Fruit fly (Drosophila melanogaster) whole organism, embryonic: Measurements from ENCODE around the gene Atg12.

Experiments used
- CG10267 ChIP-seq: fragments of 200-800 bp; sonication (Bioruptor generic); optimal IDR thresholded peaks from 2 replicates; lab custom pipeline; 2018; ENCODE audit warnings: missing biosample characterization, mild to moderate bottlenecking, missing genetic modification characterization, moderate library complexity
- CG10366 ChIP-seq: fragments of 200-800 bp; sonication (Bioruptor generic); IDR thresholded peaks from 2 replicates; pipeline ENCODE4 v1.3.6; 2022; ENCODE audit warnings: missing biosample characterization, missing genetic modification characterization
- CG11093 ChIP-seq: fragments of 200-800 bp; sonication (Bioruptor generic); IDR thresholded peaks from 3 replicates; pipeline ENCODE4 v1.3.6; 2022; ENCODE audit warnings: missing biosample characterization, missing genetic modification characterization
- CG12299 ChIP-seq: fragments of 200-800 bp; sonication (Bioruptor generic); optimal IDR thresholded peaks from 2 replicates; lab custom pipeline; 2018; ENCODE audit warnings: missing biosample characterization, mild to moderate bottlenecking, missing genetic modification characterization
- CG12391 ChIP-seq: fragments of 200-800 bp; sonication (Bioruptor generic); optimal IDR thresholded peaks from 3 replicates; lab custom pipeline; 2018; ENCODE audit warnings: missing biosample characterization, mild to moderate bottlenecking, missing genetic modification characterization, moderate library complexity
- CG14860 ChIP-seq: fragments of 200-800 bp; sonication (Bioruptor generic); IDR thresholded peaks from 3 replicates; pipeline ENCODE4 v1.3.6; 2022; ENCODE audit warnings: missing biosample characterization, missing genetic modification characterization; ENCODE audit not compliant: partially characterized antibody
- CG15479 ChIP-seq: fragments of 200-800 bp; sonication (Bioruptor generic); optimal IDR thresholded peaks from 3 replicates; lab custom pipeline; 2019; ENCODE audit warnings: missing biosample characterization, mild to moderate bottlenecking, missing genetic modification characterization, moderate library complexity
- CG1602 ChIP-seq: fragments of 200-800 bp; sonication (Bioruptor generic); optimal IDR thresholded peaks from 3 replicates; lab custom pipeline; 2016; ENCODE audit warnings: missing biosample characterization, missing genetic modification characterization
- CG18476 ChIP-seq: fragments of 200-800 bp; sonication (Bioruptor generic); optimal IDR thresholded peaks from 2 replicates; lab custom pipeline; 2016; ENCODE audit warnings: missing biosample characterization, mild to moderate bottlenecking, missing genetic modification characterization
- CG18599 ChIP-seq: fragments of 200-800 bp; sonication (Bioruptor generic); optimal IDR thresholded peaks from 3 replicates; lab custom pipeline; 2017; ENCODE audit warnings: missing biosample characterization, missing genetic modification characterization, mild to moderate bottlenecking, moderate library complexity, missing genetic modification reagents
- CG2120 ChIP-seq: fragments of 200-800 bp; sonication (Bioruptor generic); optimal IDR thresholded peaks from 3 replicates; lab custom pipeline; 2016; ENCODE audit warnings: missing biosample characterization, missing genetic modification characterization
- CG3281 ChIP-seq: fragments of 200-800 bp; sonication (Bioruptor generic); optimal IDR thresholded peaks from 3 replicates; lab custom pipeline; 2017; ENCODE audit warnings: missing biosample characterization, mild to moderate bottlenecking, missing genetic modification characterization
- CG33213 ChIP-seq: fragments of 200-800 bp; sonication (Bioruptor generic); optimal IDR thresholded peaks from 3 replicates; lab custom pipeline; 2016; ENCODE audit warnings: missing biosample characterization, missing genetic modification characterization
- CG4282 ChIP-seq: fragments of 200-800 bp; sonication (Bioruptor generic); optimal IDR thresholded peaks from 2 replicates; lab custom pipeline; 2016; ENCODE audit warnings: missing biosample characterization, missing genetic modification characterization
- CG4617 ChIP-seq: fragments of 200-800 bp; sonication (Bioruptor generic); optimal IDR thresholded peaks from 3 replicates; lab custom pipeline; 2016; ENCODE audit warnings: missing biosample characterization, missing genetic modification characterization, borderline replicate concordance
- CG4820 ChIP-seq: fragments of 200-800 bp; sonication (Bioruptor generic); optimal IDR thresholded peaks from 3 replicates; lab custom pipeline; 2016; ENCODE audit warnings: missing biosample characterization, missing genetic modification characterization
- CG7271 ChIP-seq: fragments of 200-800 bp; sonication (Bioruptor generic); optimal IDR thresholded peaks from 2 replicates; lab custom pipeline; 2018; ENCODE audit warnings: missing biosample characterization, mild to moderate bottlenecking, missing genetic modification characterization, moderate library complexity
- CG8388 ChIP-seq: fragments of 200-800 bp; sonication (Bioruptor generic); optimal IDR thresholded peaks from 2 replicates; lab custom pipeline; 2019; ENCODE audit warnings: missing biosample characterization, mild to moderate bottlenecking, missing genetic modification characterization, moderate library complexity
- CG9437 ChIP-seq: fragments of 200-800 bp; sonication (Bioruptor generic); optimal IDR thresholded peaks from 2 replicates; lab custom pipeline; 2018; ENCODE audit warnings: missing biosample characterization, mild to moderate bottlenecking, missing genetic modification characterization
- CG9817 ChIP-seq: fragments of 200-800 bp; sonication (Bioruptor generic); optimal IDR thresholded peaks from 2 replicates; lab custom pipeline; 2018; ENCODE audit warnings: missing biosample characterization, mild to moderate bottlenecking, missing genetic modification characterization, moderate library complexity
- CTCF ChIP-seq: fragments of 200-800 bp; sonication (Bioruptor generic); optimal IDR thresholded peaks from 2 replicates; lab custom pipeline; 2017; ENCODE audit warnings: missing biosample characterization, mild to moderate bottlenecking, missing genetic modification characterization, moderate library complexity
- Drgx ChIP-seq: fragments of 200-800 bp; sonication (Bioruptor generic); IDR thresholded peaks from 2 replicates; pipeline ENCODE4 v1.3.6; 2022; ENCODE audit warnings: missing biosample characterization, missing genetic modification characterization
- E2f1 ChIP-seq: fragments of 200-800 bp; sonication (Bioruptor generic); IDR thresholded peaks from 2 replicates; pipeline ENCODE4 v1.3.6; 2022; ENCODE audit warnings: missing biosample characterization, missing genetic modification characterization
- E2f2 ChIP-seq: fragments of 200-800 bp; sonication (Bioruptor generic); IDR thresholded peaks from 2 replicates; pipeline ENCODE4 v1.3.6; 2022; ENCODE audit warnings: missing biosample characterization, missing genetic modification characterization
- H2.0 ChIP-seq: fragments of 200-800 bp; sonication (Bioruptor generic); IDR thresholded peaks from 2 replicates; pipeline ENCODE4 v1.3.6; 2022; ENCODE audit warnings: missing biosample characterization, missing genetic modification characterization
- Lhr ChIP-seq: fragments of 200-800 bp; sonication (Bioruptor generic); optimal IDR thresholded peaks from 3 replicates; lab custom pipeline; 2017; ENCODE audit warnings: mild to moderate bottlenecking, missing biosample characterization, missing genetic modification reagents, missing genetic modification characterization
- Meics ChIP-seq: fragments of 200-800 bp; sonication (Bioruptor generic); optimal IDR thresholded peaks from 2 replicates; lab custom pipeline; 2017; ENCODE audit warnings: missing biosample characterization, mild to moderate bottlenecking, missing genetic modification characterization
- Nf-YB ChIP-seq: fragments of 200-800 bp; sonication (Bioruptor generic); optimal IDR thresholded peaks from 3 replicates; lab custom pipeline; 2019; ENCODE audit warnings: missing biosample characterization, mild to moderate bottlenecking, missing genetic modification characterization, moderate library complexity
- Poxn ChIP-seq: fragments of 200-800 bp; sonication (Bioruptor generic); IDR thresholded peaks from 2 replicates; pipeline ENCODE4 v1.3.6; 2022; ENCODE audit warnings: missing biosample characterization, missing genetic modification characterization
- Sox102F ChIP-seq: fragments of 200-800 bp; sonication (Bioruptor generic); optimal IDR thresholded peaks from 2 replicates; lab custom pipeline; 2018; ENCODE audit warnings: missing biosample characterization, mild to moderate bottlenecking, missing genetic modification characterization, moderate library complexity
- Tbp ChIP-seq: fragments of >200 bp; optimal IDR thresholded peaks from 2 replicates; lab custom pipeline; 2018; ENCODE audit warnings: missing biosample characterization, missing genetic modification characterization
- ac ChIP-seq: fragments of 200-800 bp; sonication (Bioruptor generic); optimal IDR thresholded peaks from 3 replicates; lab custom pipeline; 2017; ENCODE audit warnings: missing biosample characterization, mild to moderate bottlenecking, missing genetic modification characterization
- ash1 ChIP-seq: fragments of 200-800 bp; sonication (Bioruptor generic); optimal IDR thresholded peaks from 2 replicates; lab custom pipeline; 2018; ENCODE audit warnings: missing biosample characterization, mild to moderate bottlenecking, missing genetic modification characterization
- bbx ChIP-seq: fragments of 200-800 bp; sonication (Bioruptor generic); IDR thresholded peaks from 2 replicates; pipeline ENCODE4 v1.3.6; 2022; ENCODE audit warnings: missing biosample characterization, missing genetic modification characterization; ENCODE audit not compliant: partially characterized antibody
- btn ChIP-seq: fragments of 200-800 bp; sonication (Bioruptor generic); optimal IDR thresholded peaks from 2 replicates; lab custom pipeline; 2016; ENCODE audit warnings: missing biosample characterization, missing genetic modification characterization
- dati ChIP-seq: fragments of 200-800 bp; sonication (Bioruptor generic); IDR thresholded peaks from 2 replicates; pipeline ENCODE4 v1.3.6; 2022; ENCODE audit warnings: missing biosample characterization, missing genetic modification characterization
- esg ChIP-seq: fragments of 200-800 bp; sonication (Bioruptor generic); conservative IDR thresholded peaks from 2 replicates; pipeline ENCODE4 v1.3.6; 2022; ENCODE audit warnings: missing biosample characterization, missing genetic modification characterization
- fd64A ChIP-seq: fragments of 200-800 bp; sonication (Bioruptor generic); optimal IDR thresholded peaks from 3 replicates; lab custom pipeline; 2018; ENCODE audit warnings: missing biosample characterization, mild to moderate bottlenecking, missing genetic modification characterization
- kay ChIP-seq: fragments of 200-800 bp; sonication (Bioruptor generic); optimal IDR thresholded peaks from 2 replicates; lab custom pipeline; 2016; ENCODE audit warnings: missing biosample characterization, missing genetic modification characterization
- maf-S ChIP-seq: fragments of 200-800 bp; sonication (Bioruptor generic); optimal IDR thresholded peaks from 2 replicates; lab custom pipeline; 2016; ENCODE audit warnings: missing biosample characterization, missing genetic modification characterization
- p53 ChIP-seq: fragments of 200-800 bp; sonication (Bioruptor generic); optimal IDR thresholded peaks from 2 replicates; lab custom pipeline; 2016; ENCODE audit warnings: missing biosample characterization, missing genetic modification characterization
- pb ChIP-seq: fragments of 200-800 bp; sonication (Bioruptor generic); optimal IDR thresholded peaks from 3 replicates; lab custom pipeline; 2016; ENCODE audit warnings: missing biosample characterization, missing genetic modification characterization
- pros ChIP-seq: fragments of 200-800 bp; sonication (Bioruptor generic); optimal IDR thresholded peaks from 3 replicates; lab custom pipeline; 2019; ENCODE audit warnings: missing biosample characterization, mild to moderate bottlenecking, missing genetic modification characterization, moderate library complexity
- rib ChIP-seq: fragments of 200-800 bp; sonication (Bioruptor generic); IDR thresholded peaks from 2 replicates; pipeline ENCODE4 v1.3.6; 2022; ENCODE audit warnings: missing biosample characterization, missing genetic modification characterization
- sim ChIP-seq: fragments of 200-800 bp; sonication (Bioruptor generic); IDR thresholded peaks from 2 replicates; pipeline ENCODE4 v1.3.6; 2022; ENCODE audit warnings: missing biosample characterization, missing genetic modification characterization
- slbo ChIP-seq: fragments of 200-800 bp; sonication (Bioruptor generic); IDR thresholded peaks from 2 replicates; pipeline ENCODE4 v1.3.6; 2022; ENCODE audit warnings: missing biosample characterization, missing genetic modification characterization
- so ChIP-seq: fragments of 200-800 bp; sonication (Bioruptor generic); IDR thresholded peaks from 3 replicates; pipeline ENCODE4 v1.3.6; 2022; ENCODE audit warnings: missing biosample characterization, missing genetic modification characterization
- sqz ChIP-seq: fragments of 200-800 bp; sonication (Bioruptor generic); optimal IDR thresholded peaks from 3 replicates; lab custom pipeline; 2018; ENCODE audit warnings: missing biosample characterization, mild to moderate bottlenecking, missing genetic modification characterization
- tgo ChIP-seq: fragments of 200-800 bp; sonication (Bioruptor generic); IDR thresholded peaks from 3 replicates; pipeline ENCODE4 v1.3.6; 2022; ENCODE audit warnings: missing biosample characterization, missing genetic modification characterization
- tna ChIP-seq: fragments of 200-800 bp; sonication (Bioruptor generic); IDR thresholded peaks from 2 replicates; pipeline ENCODE4 v1.3.6; 2022; ENCODE audit warnings: missing biosample characterization, missing genetic modification characterization; ENCODE audit not compliant: partially characterized antibody
- wor ChIP-seq: fragments of 200-800 bp; sonication (Bioruptor generic); IDR thresholded peaks from 2 replicates; pipeline ENCODE4 v1.3.6; 2022; ENCODE audit warnings: missing biosample characterization, missing genetic modification characterization
- z ChIP-seq: fragments of 200-800 bp; sonication (Bioruptor generic); IDR thresholded peaks from 3 replicates; pipeline ENCODE4 v1.3.6; 2022; ENCODE audit warnings: missing biosample characterization, missing genetic modification characterization
- zfh2 ChIP-seq: fragments of 200-800 bp; sonication (Bioruptor generic); optimal IDR thresholded peaks from 2 replicates; lab custom pipeline; 2016; ENCODE audit warnings: missing biosample characterization, missing genetic modification characterization

Gene Atg12

DNA sequence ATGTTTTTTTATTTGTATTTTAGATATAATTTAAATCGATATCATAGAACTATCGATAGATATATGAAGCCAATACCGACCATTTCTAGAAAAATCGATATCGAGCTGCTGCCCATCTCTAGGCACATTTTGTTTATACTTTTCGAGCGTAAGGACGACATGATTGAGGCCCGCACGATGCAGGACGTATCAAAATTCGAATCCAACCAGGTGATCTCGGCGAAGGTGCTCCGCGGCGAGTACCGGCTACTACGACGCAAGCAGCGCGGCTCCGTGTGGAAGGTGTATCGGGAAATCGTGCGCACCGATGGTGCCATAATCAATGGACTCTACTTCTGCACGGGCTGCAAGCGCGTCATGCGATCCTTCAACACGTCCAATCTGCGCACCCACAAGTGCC is 18.6 kb upstream of the Atg12 start, which contains the start of gene ssp (continued):
- no peak for TF ChIP-seq pros (GFP tag; lab: Kevin White, UChicago)
- no peak for TF ChIP-seq Nf-YB (GFP tag; lab: Kevin White, UChicago)
- no peak for TF ChIP-seq CG12299 (tag; lab: Kevin White, UChicago)
- peak; percentile 73 for TF ChIP-seq CG14860 (GFP tag; lab: Robert Waterston, UW)
- TF ChIP-seq H2.0 (GFP tag; lab: Robert Waterston, UW): no peak
- TF ChIP-seq E2f2: 0 out of 2 replicates have a peak, but pooled peaks have one; percentile 33
- TF ChIP-seq CG4617 (GFP tag; lab: Kevin White, UChicago): peak; percentile 43
- TF ChIP-seq dati: no peak
- TF ChIP-seq ac (GFP tag; lab: Kevin White, UChicago): no peak
- no peak for TF ChIP-seq tgo (GFP tag; lab: Robert Waterston, UW)
- TF ChIP-seq fd64A (GFP tag; lab: Kevin White, UChicago): no peak
- TF ChIP-seq pb (GFP tag; lab: Kevin White, UChicago): no peak
- no peak for TF ChIP-seq Sox102F (GFP tag; lab: Kevin White, UChicago)
- peak; percentile 36 for TF ChIP-seq CG7271 (tag; lab: Kevin White, UChicago)
- no peak for TF ChIP-seq sim (GFP tag; lab: Robert Waterston, UW)
- no peak for TF ChIP-seq CG15479 (GFP tag; lab: Kevin White, UChicago)
- no peak for TF ChIP-seq maf-S (GFP tag; lab: Kevin White, UChicago)
- TF ChIP-seq CG18476: no peak
- no peak for TF ChIP-seq CG9817
- no peak for TF ChIP-seq btn (GFP tag; lab: Kevin White, UChicago)
- TF ChIP-seq CG4820 (GFP tag; lab: Kevin White, UChicago): no peak
- TF ChIP-seq CG10267 (tag; lab: Kevin White, UChicago): peak; percentile 46
- no peak for TF ChIP-seq CG33213 (GFP tag; lab: Kevin White, UChicago)
- TF ChIP-seq CG9437 (GFP tag; lab: Kevin White, UChicago): no peak
- TF ChIP-seq CG4282: no peak
- no peak for TF ChIP-seq CG2120 (GFP tag; lab: Kevin White, UChicago)
- TF ChIP-seq CG11093: no peak
- no peak for TF ChIP-seq wor (GFP tag; lab: Robert Waterston, UW)
- no peak for TF ChIP-seq CG18599
- peak; percentile 86 for TF ChIP-seq bbx (GFP tag; lab: Robert Waterston, UW)
- no peak for TF ChIP-seq CG3281 (GFP tag; lab: Kevin White, UChicago)
- no peak for TF ChIP-seq slbo (GFP tag; lab: Robert Waterston, UW)
- TF ChIP-seq Poxn: no peak
- TF ChIP-seq ash1 (GFP tag; lab: Kevin White, UChicago): no peak
- TF ChIP-seq CG12391 (tag; lab: Kevin White, UChicago): peak; percentile 21
- TF ChIP-seq CTCF (GFP tag; lab: Kevin White, UChicago): no peak
- TF ChIP-seq esg (GFP tag; lab: Robert Waterston, UW): no peak
- TF ChIP-seq rib (GFP tag; lab: Robert Waterston, UW): no peak
- TF ChIP-seq kay: no peak
- TF ChIP-seq z (GFP tag; lab: Robert Waterston, UW): no peak
- TF ChIP-seq Lhr: no peak
- TF ChIP-seq tna (GFP tag; lab: Robert Waterston, UW): peak; percentile 59
- TF ChIP-seq zfh2 (GFP tag; lab: Kevin White, UChicago): no peak
- TF ChIP-seq CG1602 (GFP tag; lab: Kevin White, UChicago): no peak
- no peak for TF ChIP-seq CG10366 (GFP tag; lab: Robert Waterston, UW)
- no peak for TF ChIP-seq Tbp (GFP tag; lab: Kevin White, UChicago)
- no peak for TF ChIP-seq Meics (GFP tag; lab: Kevin White, UChicago)
- TF ChIP-seq CG8388 (GFP tag; lab: Kevin White, UChicago): no peak
- TF ChIP-seq Drgx (GFP tag; lab: Robert Waterston, UW): no peak
- TF ChIP-seq sqz (GFP tag; lab: Kevin White, UChicago): no peak
- no peak for TF ChIP-seq p53 (GFP tag; lab: Kevin White, UChicago)
- no peak for TF ChIP-seq E2f1 (GFP tag; lab: Robert Waterston, UW)
- no peak for TF ChIP-seq so (GFP tag; lab: Robert Waterston, UW)
